Fruit fly (Drosophila melanogaster) whole organism, embryonic: Measurements from ENCODE around the gene Lztr1.
A peak's percentile ranks its signal among the peaks of the same experiment; 100 is the strongest.

Experiments
- Adf1 ChIP-seq: fragments of 200-800 bp; sonication (Bioruptor generic); IDR thresholded peaks from 2 replicates; pipeline ENCODE4 v1.3.6; 2022; ENCODE audit warnings: missing biosample characterization, missing genetic modification characterization
- CG12391 ChIP-seq: fragments of 200-800 bp; sonication (Bioruptor generic); optimal IDR thresholded peaks from 3 replicates; lab custom pipeline; 2018; ENCODE audit warnings: missing biosample characterization, mild to moderate bottlenecking, missing genetic modification characterization, moderate library complexity
- CG1529 ChIP-seq: fragments of 200-800 bp; sonication (Bioruptor generic); optimal IDR thresholded peaks from 3 replicates; lab custom pipeline; 2018; ENCODE audit warnings: missing biosample characterization, missing genetic modification characterization
- CG17361 ChIP-seq: fragments of 200-800 bp; sonication (Bioruptor generic); IDR thresholded peaks from 3 replicates; pipeline ENCODE4 v1.3.6; 2022; ENCODE audit warnings: missing biosample characterization, missing genetic modification characterization
- CG17385 ChIP-seq: fragments of 200-800 bp; sonication (Bioruptor generic); optimal IDR thresholded peaks from 3 replicates; lab custom pipeline; 2018; ENCODE audit warnings: missing biosample characterization, mild to moderate bottlenecking, missing genetic modification characterization
- CG17568 ChIP-seq: fragments of 200-800 bp; sonication (Bioruptor generic); optimal IDR thresholded peaks from 2 replicates; lab custom pipeline; 2018; ENCODE audit warnings: missing biosample characterization, mild to moderate bottlenecking, missing genetic modification characterization, moderate library complexity
- CG18262 ChIP-seq: fragments of 200-800 bp; optimal IDR thresholded peaks from 3 replicates; lab custom pipeline; 2019; ENCODE audit warnings: missing biosample characterization, mild to moderate bottlenecking, missing genetic modification characterization, moderate library complexity
- CG31365 ChIP-seq: fragments of 200-800 bp; sonication (Bioruptor generic); optimal IDR thresholded peaks from 2 replicates; lab custom pipeline; 2018; ENCODE audit warnings: missing biosample characterization, mild to moderate bottlenecking, missing genetic modification characterization
- CG32532 ChIP-seq: fragments of 200-800 bp; sonication (Bioruptor generic); IDR thresholded peaks from 2 replicates; pipeline ENCODE4 v1.3.6; 2022; ENCODE audit warnings: missing biosample characterization, missing genetic modification characterization
- CG34376 ChIP-seq: fragments of 200-800 bp; sonication (Bioruptor generic); optimal IDR thresholded peaks from 2 replicates; lab custom pipeline; 2018; ENCODE audit warnings: missing biosample characterization, mild to moderate bottlenecking, missing genetic modification characterization
- CG4360 ChIP-seq: fragments of 200-800 bp; sonication (Bioruptor generic); IDR thresholded peaks from 2 replicates; pipeline ENCODE4 v1.3.6; 2022; ENCODE audit warnings: missing biosample characterization, missing genetic modification characterization
- CG5180 ChIP-seq: fragments of 200-800 bp; sonication (Bioruptor generic); optimal IDR thresholded peaks from 3 replicates; lab custom pipeline; 2017; ENCODE audit warnings: missing biosample characterization, missing genetic modification characterization, mild to moderate bottlenecking, moderate library complexity, missing genetic modification reagents
- CG6683 ChIP-seq: fragments of 200-800 bp; sonication (Bioruptor generic); optimal IDR thresholded peaks from 2 replicates; lab custom pipeline; 2017; ENCODE audit warnings: missing biosample characterization, mild to moderate bottlenecking, missing genetic modification characterization, missing genetic modification reagents
- CG7357 ChIP-seq: fragments of 200-800 bp; sonication (Bioruptor generic); IDR thresholded peaks from 3 replicates; pipeline ENCODE4 v1.3.6; 2022; ENCODE audit warnings: missing biosample characterization, missing genetic modification characterization
- CG7372 ChIP-seq: fragments of 200-800 bp; sonication (Bioruptor generic); IDR thresholded peaks from 2 replicates; pipeline ENCODE4 v1.3.6; 2022; ENCODE audit warnings: missing biosample characterization, missing genetic modification characterization
- CG7987 ChIP-seq: fragments of 200-800 bp; sonication (Bioruptor generic); optimal IDR thresholded peaks from 2 replicates; lab custom pipeline; 2018; ENCODE audit warnings: missing biosample characterization, mild to moderate bottlenecking, missing genetic modification characterization, moderate library complexity
- CG8359 ChIP-seq: fragments of 200-800 bp; sonication (Bioruptor generic); optimal IDR thresholded peaks from 2 replicates; lab custom pipeline; 2017; ENCODE audit warnings: missing biosample characterization, mild to moderate bottlenecking, missing genetic modification characterization, borderline replicate concordance
- CG8924 ChIP-seq: fragments of 200-800 bp; optimal IDR thresholded peaks from 3 replicates; lab custom pipeline; 2019; ENCODE audit warnings: missing biosample characterization, mild to moderate bottlenecking, missing genetic modification characterization, moderate library complexity
- Ets97D ChIP-seq: fragments of 200-800 bp; sonication (Bioruptor generic); optimal IDR thresholded peaks from 3 replicates; lab custom pipeline; 2016; ENCODE audit warnings: missing biosample characterization, missing genetic modification characterization
- HLH4C ChIP-seq: fragments of 200-800 bp; sonication (Bioruptor generic); IDR thresholded peaks from 3 replicates; pipeline ENCODE4 v1.3.6; 2022; ENCODE audit warnings: missing biosample characterization, missing genetic modification characterization; ENCODE audit not compliant: partially characterized antibody
- Hr78 ChIP-seq, 2 experiments: fragments of 200-800 bp in 1 of 2; fragments of >200 bp in 1 of 2; sonication (Bioruptor generic) in 1 of 2; optimal IDR thresholded peaks; 2 replicates each; lab custom pipeline; 2017 to 2019; ENCODE audit warnings: missing biosample characterization in 2 of 2, missing genetic modification characterization in 2 of 2, mild to moderate bottlenecking in 1 of 2, moderate library complexity in 1 of 2
- NfI ChIP-seq: fragments of 200-800 bp; sonication (Bioruptor generic); optimal IDR thresholded peaks from 3 replicates; lab custom pipeline; 2018; ENCODE audit warnings: missing biosample characterization, mild to moderate bottlenecking, missing genetic modification characterization, moderate library complexity
- Oaz ChIP-seq: fragments of 200-800 bp; sonication (Bioruptor generic); IDR thresholded peaks from 2 replicates; pipeline ENCODE4 v1.3.6; 2022; ENCODE audit warnings: missing biosample characterization, missing genetic modification characterization
- Opbp ChIP-seq: fragments of 200-800 bp; sonication (Bioruptor generic); IDR thresholded peaks from 3 replicates; pipeline ENCODE4 v1.3.6; 2022; ENCODE audit warnings: missing biosample characterization, missing genetic modification characterization; ENCODE audit not compliant: partially characterized antibody
- Pdp1 ChIP-seq, 2 experiments: fragments of 200-800 bp; sonication (Bioruptor generic); optimal IDR thresholded peaks; 3 replicates each; lab custom pipeline; 2016; ENCODE audit warnings: missing biosample characterization in 2 of 2, missing genetic modification characterization in 2 of 2, mild to moderate bottlenecking in 1 of 2, moderate library complexity in 1 of 2
- Scr ChIP-seq: fragments of 200-800 bp; sonication (Bioruptor generic); IDR thresholded peaks from 2 replicates; pipeline ENCODE4 v1.3.6; 2022; ENCODE audit warnings: missing biosample characterization, missing genetic modification characterization; ENCODE audit not compliant: partially characterized antibody
- ac ChIP-seq: fragments of 200-800 bp; sonication (Bioruptor generic); optimal IDR thresholded peaks from 3 replicates; lab custom pipeline; 2017; ENCODE audit warnings: missing biosample characterization, mild to moderate bottlenecking, missing genetic modification characterization
- bbx ChIP-seq: fragments of 200-800 bp; sonication (Bioruptor generic); IDR thresholded peaks from 2 replicates; pipeline ENCODE4 v1.3.6; 2022; ENCODE audit warnings: missing biosample characterization, missing genetic modification characterization; ENCODE audit not compliant: partially characterized antibody
- chm ChIP-seq: fragments of 200-800 bp; sonication (Bioruptor generic); IDR thresholded peaks from 2 replicates; pipeline ENCODE4 v1.3.6; 2022; ENCODE audit warnings: missing biosample characterization, missing genetic modification characterization
- corto ChIP-seq: fragments of 200-800 bp; sonication (Bioruptor generic); optimal IDR thresholded peaks from 2 replicates; lab custom pipeline; 2016; ENCODE audit warnings: missing biosample characterization, mild to moderate bottlenecking, missing genetic modification characterization, moderate library complexity
- crp ChIP-seq, 2 experiments: fragments of 200-800 bp; sonication (Bioruptor generic); optimal IDR thresholded peaks; 2 replicates in 1 of 2; 3 replicates in 1 of 2; lab custom pipeline; 2017; ENCODE audit warnings: missing biosample characterization in 2 of 2, missing genetic modification characterization in 2 of 2, mild to moderate bottlenecking in 1 of 2, moderate library complexity in 1 of 2
- cwo ChIP-seq: fragments of 200-800 bp; sonication (Bioruptor generic); optimal IDR thresholded peaks from 3 replicates; lab custom pipeline; 2017; ENCODE audit warnings: missing biosample characterization, missing genetic modification characterization, mild to moderate bottlenecking, moderate library complexity, missing genetic modification reagents
- fd96Cb ChIP-seq: fragments of 200-800 bp; sonication (Bioruptor generic); optimal IDR thresholded peaks from 2 replicates; lab custom pipeline; 2018; ENCODE audit warnings: missing biosample characterization, mild to moderate bottlenecking, missing genetic modification characterization, moderate library complexity
- fru ChIP-seq: fragments of >200 bp; optimal IDR thresholded peaks from 2 replicates; lab custom pipeline; 2017
- jing ChIP-seq: fragments of 200-800 bp; sonication (Bioruptor generic); optimal IDR thresholded peaks from 2 replicates; lab custom pipeline; 2018; ENCODE audit warnings: missing biosample characterization, mild to moderate bottlenecking, missing genetic modification characterization
- klu ChIP-seq: fragments of 200-800 bp; sonication (Bioruptor generic); IDR thresholded peaks from 2 replicates; pipeline ENCODE4 v1.3.6; 2022; ENCODE audit warnings: missing biosample characterization, missing genetic modification characterization
- mld ChIP-seq: fragments of 200-800 bp; sonication (Bioruptor generic); IDR thresholded peaks from 3 replicates; pipeline ENCODE4 v1.3.6; 2022; ENCODE audit warnings: missing biosample characterization, missing genetic modification characterization; ENCODE audit not compliant: partially characterized antibody
- nom ChIP-seq: fragments of 200-800 bp; sonication (Bioruptor generic); optimal IDR thresholded peaks from 2 replicates; lab custom pipeline; 2017; ENCODE audit warnings: missing biosample characterization, missing genetic modification characterization, mild to moderate bottlenecking, moderate library complexity, missing genetic modification reagents
- phol ChIP-seq: fragments of 200-800 bp; sonication (Bioruptor generic); optimal IDR thresholded peaks from 3 replicates; lab custom pipeline; 2018; ENCODE audit warnings: missing biosample characterization, mild to moderate bottlenecking, missing genetic modification characterization, moderate library complexity
- scrt ChIP-seq: fragments of 200-800 bp; sonication (Bioruptor generic); optimal IDR thresholded peaks from 2 replicates; lab custom pipeline; 2018; ENCODE audit warnings: missing biosample characterization, mild to moderate bottlenecking, missing genetic modification characterization, moderate library complexity
- sna ChIP-seq: fragments of 200-800 bp; sonication (Bioruptor generic); IDR thresholded peaks from 2 replicates; pipeline ENCODE4 v1.3.6; 2022; ENCODE audit warnings: missing biosample characterization, missing genetic modification characterization; ENCODE audit not compliant: partially characterized antibody
- sqz ChIP-seq: fragments of 200-800 bp; sonication (Bioruptor generic); optimal IDR thresholded peaks from 3 replicates; lab custom pipeline; 2018; ENCODE audit warnings: missing biosample characterization, mild to moderate bottlenecking, missing genetic modification characterization
- stc ChIP-seq: fragments of 200-800 bp; sonication (Bioruptor generic); IDR thresholded peaks from 2 replicates; pipeline ENCODE4 v1.3.6; 2022; ENCODE audit warnings: missing biosample characterization, missing genetic modification characterization
- yki ChIP-seq: fragments of >200 bp; optimal IDR thresholded peaks from 3 replicates; lab custom pipeline; 2018
- z ChIP-seq: fragments of 200-800 bp; sonication (Bioruptor generic); IDR thresholded peaks from 3 replicates; pipeline ENCODE4 v1.3.6; 2022; ENCODE audit warnings: missing biosample characterization, missing genetic modification characterization

Gene Lztr1

DNA sequence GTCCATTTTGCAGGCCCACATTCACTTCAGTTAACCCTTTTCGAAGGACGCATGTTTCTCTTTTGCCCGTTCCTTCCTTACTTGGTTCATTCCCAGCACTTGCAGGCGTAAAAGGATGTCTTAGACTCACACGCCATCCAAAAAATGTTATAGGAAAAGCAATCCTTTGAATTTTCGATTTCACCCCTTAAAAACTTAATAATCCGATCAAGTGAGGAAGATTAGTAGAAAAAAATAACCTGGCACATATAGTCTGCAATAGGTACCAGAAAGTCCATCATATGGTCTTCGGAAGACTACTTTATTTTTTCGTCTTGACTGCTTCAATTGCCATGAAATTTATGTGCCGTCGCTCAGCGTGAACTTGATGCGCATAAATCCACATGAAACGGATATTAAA, 6.0 kb downstream of the Lztr1 start (continued):
- TF ChIP-seq CG12391 (tag; lab: Kevin White, UChicago), result peak; percentile 3
- TF ChIP-seq CG7372 (GFP tag; lab: Robert Waterston, UW), result no peak
- TF ChIP-seq CG32532, result peak; percentile 27; the same call in 1 of the 2 replicates
- no peak for TF ChIP-seq Ets97D (GFP tag; lab: Kevin White, UChicago)

DNA sequence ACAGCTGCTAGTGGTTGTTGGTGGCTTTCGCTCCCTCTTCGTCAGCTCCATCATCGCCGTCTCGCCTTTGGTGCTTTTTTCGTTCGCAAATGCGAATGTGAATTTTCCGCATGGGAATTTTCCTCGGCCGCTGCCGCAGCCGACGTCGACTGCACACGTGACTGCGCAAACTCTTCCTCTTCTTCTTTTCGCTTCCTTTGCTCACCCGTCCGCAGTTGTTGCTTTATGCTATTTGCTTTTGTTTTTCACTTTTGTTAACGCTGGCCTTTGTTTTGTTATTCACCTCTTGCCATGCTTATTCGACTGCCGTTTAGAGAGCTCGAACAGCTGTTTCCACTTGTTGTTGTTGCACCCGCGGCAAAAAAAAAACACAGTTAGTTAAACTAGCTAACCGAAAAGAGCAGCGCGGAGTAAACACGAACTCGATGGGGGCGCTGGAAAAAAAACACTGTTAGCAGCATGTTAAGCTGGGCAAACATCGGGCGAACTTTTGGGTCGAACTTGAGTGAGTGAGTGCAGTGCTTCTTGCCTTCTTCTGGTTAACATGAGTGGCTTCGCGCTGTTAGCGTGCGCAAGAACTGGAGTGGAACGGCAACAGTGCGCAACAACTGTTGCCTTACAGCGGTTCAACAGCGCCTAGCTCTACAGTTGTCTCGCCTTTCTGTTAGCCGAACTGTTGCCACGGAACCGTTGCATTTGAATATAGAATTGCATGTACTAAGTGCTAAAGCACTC, 18.5 kb downstream of the Lztr1 start:
- TF ChIP-seq corto (GFP tag; lab: Kevin White, UChicago) (no peak), bbx (0 out of 2 replicates have a peak, but pooled peaks have one; percentile 13), crp (GFP tag; optimal IDR thresholded peaks at IDR 0.05; lab: Kevin White, UChicago) (peak in 1 of 2 experiments; percentile 36), ac (no peak), z (peak; percentile 96), scrt (GFP tag; lab: Kevin White, UChicago) (peak; percentile 50), nom (peak; percentile 3), CG17568 (GFP tag; lab: Kevin White, UChicago) (no peak), Opbp (no peak), sqz (GFP tag; lab: Kevin White, UChicago) (peak; percentile 88), cwo (peak; percentile 59), CG6683 (GFP tag; lab: Kevin White, UChicago) (no peak), CG4360 (GFP tag; lab: Robert Waterston, UW) (peak; percentile 50; the same call in 1 of the 2 replicates), Hr78 (GFP tag; optimal IDR thresholded peaks at IDR 0.05; lab: Kevin White, UChicago) (peak in 1 of 2 experiments; percentile 1), CG8359 (GFP tag; lab: Kevin White, UChicago) (no peak), CG17385 (peak; percentile 60), CG5180 (GFP tag; lab: Kevin White, UChicago) (peak; percentile 92), CG8924 (no peak), sna (GFP tag; lab: Robert Waterston, UW) (0 out of 2 replicates have a peak, but pooled peaks have one; percentile 19), fd96Cb (tag; lab: Kevin White, UChicago) (no peak), CG34376 (GFP tag; lab: Kevin White, UChicago) (no peak), Adf1 (GFP tag; lab: Robert Waterston, UW) (peak; percentile 78), fru (lab: Kevin White, UChicago) (no peak)

dm6 chrX:900725-901345, 26.5 kb downstream of the Lztr1 start:
- TF ChIP-seq Scr (GFP tag; lab: Robert Waterston, UW) (no peak), stc (GFP tag; lab: Robert Waterston, UW) (peak; percentile 74), yki (lab: Kevin White, UChicago) (peak; percentile 26), CG7987 (GFP tag; lab: Kevin White, UChicago) (peak; percentile 29), mld (GFP tag; lab: Robert Waterston, UW) (no peak), CG18262 (tag; lab: Kevin White, UChicago) (peak; percentile 76), Oaz (peak; percentile 66), klu (peak; percentile 44; the same call in 1 of the 2 replicates), CG31365 (tag; lab: Kevin White, UChicago) (peak; percentile 47), CG7357 (GFP tag; lab: Robert Waterston, UW) (peak; percentile 47; the same call in 1 of the 3 replicates), HLH4C (0 out of 3 replicates have a peak, but pooled peaks have one; percentile 18), Hr78 (GFP tag; optimal IDR thresholded peaks at IDR 0.05; lab: Kevin White, UChicago) (peak in 1 of 2 experiments; percentile 22), CG1529 (GFP tag; lab: Kevin White, UChicago) (peak; percentile 50), Pdp1 (GFP tag; optimal IDR thresholded peaks at IDR 0.05; lab: Kevin White, UChicago) (peak; percentile 71 to 87), NfI (GFP tag; lab: Kevin White, UChicago) (peak; percentile 80), CG17361 (GFP tag; lab: Robert Waterston, UW) (peak; percentile 80), chm (peak; percentile 41; the same call in 1 of the 2 replicates), phol (tag; lab: Kevin White, UChicago) (peak; percentile 77), jing (GFP tag; lab: Kevin White, UChicago) (peak; percentile 57)
